Fruit fly (Drosophila melanogaster): Measurements from ENCODE around the gene Men.
A peak's percentile ranks its signal among the peaks of the same experiment; 100 is the strongest.
"Not testable (repeated sequence)": the region's sequence is repeated elsewhere in the genome, so short reads cannot be mapped to it uniquely, and the experiment has no call there.

The Men gene

DNA sequence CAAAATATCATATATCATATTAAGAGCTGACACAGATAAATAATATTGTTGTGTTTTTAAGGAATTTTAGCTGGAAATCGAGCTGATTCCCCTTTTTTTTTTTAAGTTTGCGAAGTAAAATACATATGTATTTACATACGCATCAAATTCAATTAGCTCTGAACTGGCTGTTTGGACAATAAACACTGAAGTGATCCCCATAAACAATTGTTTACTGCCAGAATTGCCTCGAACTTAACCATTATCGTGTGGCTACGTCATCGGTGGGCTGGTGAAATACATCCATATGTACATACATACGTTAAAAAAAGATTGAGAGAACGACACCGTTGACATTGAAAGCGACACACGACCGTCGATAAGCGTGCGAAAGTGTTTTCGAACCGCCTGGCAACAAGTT is 6.0 kb downstream of the Men start:
- TF ChIP-seq CG17806 (tag; optimal IDR thresholded peaks at IDR 0.05) (no peak), CG4496 (GFP tag; IDR thresholded peaks at IDR 0.05) (no peak), D1 (tag; optimal IDR thresholded peaks at IDR 0.05) (no peak), CG14655 (GFP tag; optimal IDR thresholded peaks at IDR 0.05) (no peak), gl (tag; optimal IDR thresholded peaks at IDR 0.05) (no peak), Snoo (tag; optimal IDR thresholded peaks at IDR 0.05) (no peak), CG12605 (GFP tag; IDR thresholded peaks at IDR 0.05) (no peak), CG34367 (tag; optimal IDR thresholded peaks at IDR 0.05) (no peak), CG9948 (tag; optimal IDR thresholded peaks at IDR 0.05) (no peak), CG10348 (GFP tag; IDR thresholded peaks at IDR 0.05) (no peak), CG8159 (tag; optimal IDR thresholded peaks at IDR 0.05) (no peak), rn (GFP tag; IDR thresholded peaks at IDR 0.05) (no peak), Pif1A (GFP tag; optimal IDR thresholded peaks at IDR 0.05) (no peak), fd96Ca (GFP tag; IDR thresholded peaks at IDR 0.05) (no peak), CG32121 (GFP tag; IDR thresholded peaks at IDR 0.05) (no peak), Ets98B (GFP tag; IDR thresholded peaks at IDR 0.05) (no peak)

DNA sequence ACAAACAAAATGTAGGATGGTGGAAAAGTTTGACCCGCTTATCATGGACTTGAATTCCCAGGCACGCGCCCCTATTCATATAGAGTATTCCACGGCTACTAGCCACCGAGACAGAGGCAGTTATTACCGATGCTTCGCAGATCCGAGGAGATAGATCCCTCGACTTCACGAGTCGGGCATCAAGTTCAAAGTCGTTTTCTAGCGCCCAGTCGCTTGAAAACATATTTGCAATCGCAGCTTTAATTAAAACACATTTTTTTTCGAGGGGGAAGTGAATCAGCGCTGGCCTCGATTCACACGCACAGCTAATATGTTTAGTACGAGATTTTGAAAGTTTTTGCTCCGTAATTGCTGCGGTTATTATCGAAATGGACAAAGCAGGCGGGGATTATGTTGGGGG is 7.0 kb downstream of the Men start:
- TF ChIP-seq CG4496 (GFP tag; IDR thresholded peaks at IDR 0.05) (0 out of 3 replicates have a peak, but pooled peaks have one; percentile 13), rn (GFP tag; IDR thresholded peaks at IDR 0.05) (no peak)

DNA sequence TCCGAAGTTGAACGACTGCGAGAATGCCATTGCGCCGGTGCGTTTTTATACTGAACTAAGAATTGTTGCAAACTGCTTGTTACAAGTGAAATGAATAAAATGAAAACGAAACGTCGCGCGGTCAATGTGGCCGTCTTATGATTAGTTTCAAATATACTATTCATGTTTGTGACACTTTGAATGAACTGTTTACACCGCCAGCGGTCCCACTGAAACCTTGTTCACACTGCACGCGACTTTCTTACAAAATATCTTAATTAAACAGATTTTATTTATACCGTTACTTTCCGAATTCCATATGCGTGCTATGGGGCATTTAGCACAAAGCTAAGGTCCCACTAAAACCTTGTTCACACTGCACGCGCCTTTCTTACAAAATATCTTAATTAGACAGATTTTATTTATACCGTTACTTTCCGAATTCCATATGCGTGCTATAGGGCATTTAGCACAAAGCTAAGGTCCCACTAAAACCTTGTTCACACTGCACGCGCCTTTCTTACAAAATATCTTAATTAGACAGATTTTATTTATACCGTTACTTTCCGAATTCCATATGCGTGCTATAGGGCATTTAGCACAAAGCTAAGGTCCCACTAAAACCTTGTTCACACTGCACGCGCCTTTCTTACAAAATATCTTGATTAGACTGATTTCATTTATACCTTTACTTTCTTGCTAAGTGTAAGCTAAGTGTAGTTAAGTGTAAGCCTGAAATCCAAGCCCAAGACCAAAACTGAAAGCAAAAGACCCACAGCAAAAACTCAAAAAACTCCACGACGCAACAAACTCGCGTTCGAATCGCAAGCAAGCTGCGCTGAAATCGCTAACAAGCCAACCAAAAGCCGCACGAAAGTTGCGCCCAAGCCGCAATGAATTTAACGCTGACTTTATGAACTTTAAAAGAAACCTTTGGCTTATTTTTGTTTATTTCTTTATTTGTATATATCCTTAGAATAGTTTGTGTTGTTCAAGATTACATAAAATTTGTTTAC is 9.8 kb downstream of the Men start, which contains the start of gene PolQ:
Gene PolQ (minus strand): TSS at position 122 of the 995 bp plus-strand sequence.
- TF ChIP-seq CG32121 (GFP tag; IDR thresholded peaks at IDR 0.05); CG8301 (tag; optimal IDR thresholded peaks at IDR 0.05); fd96Ca (GFP tag; IDR thresholded peaks at IDR 0.05): not testable (repeated sequence)

DNA sequence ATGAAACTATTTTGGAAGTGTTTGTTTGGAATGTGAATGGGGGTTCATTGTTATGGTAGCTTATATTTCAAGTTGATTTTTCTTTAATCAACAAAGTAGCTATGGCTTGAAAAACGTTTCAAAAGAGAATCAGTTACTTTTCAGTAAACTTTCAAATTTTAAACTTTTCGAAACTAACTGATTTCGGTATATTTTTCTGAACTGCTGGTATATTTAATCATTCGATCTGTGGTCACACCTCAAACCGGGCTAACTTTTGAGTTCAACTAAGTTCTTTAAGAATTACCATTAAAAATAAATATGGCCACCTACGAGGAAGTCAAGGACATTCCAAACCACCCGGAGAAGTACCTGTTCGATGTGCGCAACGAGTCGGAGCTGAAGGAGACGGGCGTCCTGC is 17.4 kb downstream of the Men start, which contains the start of gene CG12279:
Gene CG12279 (plus strand): TSS at position 234 of the 400 bp plus-strand sequence.
- TF ChIP-seq gl (tag; optimal IDR thresholded peaks at IDR 0.05) (no peak), rn (GFP tag; IDR thresholded peaks at IDR 0.05) (no peak), D1 (tag; optimal IDR thresholded peaks at IDR 0.05) (no peak), CG10348 (GFP tag; IDR thresholded peaks at IDR 0.05) (no peak), CG8301 (tag; optimal IDR thresholded peaks at IDR 0.05) (no peak), CG32121 (GFP tag; IDR thresholded peaks at IDR 0.05) (no peak)

DNA sequence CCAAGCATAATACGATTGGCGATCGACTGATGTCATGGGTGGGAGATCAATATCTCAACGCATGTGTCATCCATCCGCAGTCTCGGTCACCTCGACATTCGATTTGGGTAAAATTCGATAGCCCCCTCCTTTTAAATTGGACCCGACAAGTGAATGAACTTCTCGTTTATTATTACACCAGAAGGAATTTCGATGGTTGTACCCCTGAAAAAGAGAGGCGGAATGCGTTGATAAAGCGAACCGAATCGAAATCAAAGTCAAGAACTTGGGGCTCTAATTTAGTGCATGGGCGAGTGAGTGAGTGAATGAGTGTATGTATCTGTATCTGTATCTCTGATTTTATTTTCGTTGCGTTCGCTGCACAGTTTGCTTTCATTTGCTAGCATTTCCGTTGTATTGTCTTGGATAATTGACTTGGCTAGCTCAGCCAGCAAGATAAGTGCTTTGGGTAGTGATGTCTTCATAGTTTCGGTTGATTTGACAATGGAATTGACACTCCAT is 20.2 kb downstream of the Men start:
- no peak for TF ChIP-seq CG17806 (tag; optimal IDR thresholded peaks at IDR 0.05)

DNA sequence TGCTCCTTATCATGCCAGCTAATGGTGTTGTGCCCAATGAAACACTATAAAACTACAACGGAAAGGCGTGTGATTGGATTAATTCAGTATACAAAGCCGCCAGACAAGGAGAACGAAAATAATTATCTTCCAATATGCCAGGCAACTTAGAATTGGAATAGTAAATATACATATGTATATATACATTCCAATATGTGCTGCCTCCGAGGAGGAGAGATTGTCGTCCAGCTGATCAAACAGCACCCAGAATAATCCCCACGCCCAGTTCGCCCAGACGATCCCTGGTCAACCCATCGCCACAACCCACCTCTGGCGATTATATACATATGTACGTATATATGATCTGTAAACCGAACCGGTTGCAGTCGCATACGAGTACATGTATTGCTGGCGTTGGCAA is 21.0 kb downstream of the Men start:
- TF ChIP-seq fd96Ca (GFP tag; IDR thresholded peaks at IDR 0.05) (no peak), rn (GFP tag; IDR thresholded peaks at IDR 0.05) (no peak), EcR (GFP tag; optimal IDR thresholded peaks at IDR 0.05) (no peak), Ets98B (GFP tag; IDR thresholded peaks at IDR 0.05) (no peak), CG12605 (GFP tag; IDR thresholded peaks at IDR 0.05) (no peak), Pif1B (GFP tag; optimal IDR thresholded peaks at IDR 0.05) (no peak), CG14655 (GFP tag; optimal IDR thresholded peaks at IDR 0.05) (no peak), CG4496 (GFP tag; IDR thresholded peaks at IDR 0.05) (no peak), CG34367 (tag; optimal IDR thresholded peaks at IDR 0.05) (no peak), CG8301 (tag; optimal IDR thresholded peaks at IDR 0.05) (no peak), Snoo (tag; optimal IDR thresholded peaks at IDR 0.05) (no peak), CG32121 (GFP tag; IDR thresholded peaks at IDR 0.05) (no peak), CG8159 (tag; optimal IDR thresholded peaks at IDR 0.05) (no peak), CG13204 (GFP tag; optimal IDR thresholded peaks at IDR 0.05) (no peak), Pif1A (GFP tag; optimal IDR thresholded peaks at IDR 0.05) (no peak), gl (tag; optimal IDR thresholded peaks at IDR 0.05) (no peak), D1 (tag; optimal IDR thresholded peaks at IDR 0.05) (no peak), CG15710 (tag; optimal IDR thresholded peaks at IDR 0.05) (no peak)

DNA sequence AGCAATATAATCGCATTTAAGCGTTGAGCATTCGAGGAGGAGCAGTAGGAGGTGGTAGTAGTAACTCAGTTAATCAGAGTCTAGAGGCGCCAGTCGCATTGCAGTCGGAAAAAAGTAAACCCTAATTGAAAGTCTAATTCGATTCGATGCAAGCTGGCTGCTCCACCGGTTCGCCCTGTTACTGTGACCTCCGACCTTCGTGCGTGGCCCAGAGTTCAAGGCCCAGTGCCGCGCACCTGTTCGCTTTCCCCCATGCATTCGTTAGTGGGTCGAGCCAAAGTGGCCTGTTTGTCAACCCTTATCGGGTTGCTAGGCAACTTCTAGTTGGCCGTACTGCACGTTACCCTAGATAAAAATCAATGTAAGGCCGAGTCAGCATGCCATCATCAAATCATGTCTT is 21.8 kb downstream of the Men start:
- no peak for TF ChIP-seq Pif1B (GFP tag; optimal IDR thresholded peaks at IDR 0.05)
- TF ChIP-seq CG8159 (tag; optimal IDR thresholded peaks at IDR 0.05), result no peak
- TF ChIP-seq gl (tag; optimal IDR thresholded peaks at IDR 0.05), result no peak
- TF ChIP-seq fd96Ca (GFP tag; IDR thresholded peaks at IDR 0.05), result no peak
- no peak for TF ChIP-seq CG14655 (GFP tag; optimal IDR thresholded peaks at IDR 0.05)
- TF ChIP-seq Pif1A (GFP tag; optimal IDR thresholded peaks at IDR 0.05), result no peak
- no peak for TF ChIP-seq CG10348 (GFP tag; IDR thresholded peaks at IDR 0.05)
- TF ChIP-seq CG4496 (GFP tag; IDR thresholded peaks at IDR 0.05), result no peak
- TF ChIP-seq rn (GFP tag; IDR thresholded peaks at IDR 0.05), result no peak
- TF ChIP-seq Ets98B (GFP tag; IDR thresholded peaks at IDR 0.05), result no peak
- TF ChIP-seq CG12605 (GFP tag; IDR thresholded peaks at IDR 0.05), result no peak
- TF ChIP-seq CG17806 (tag; optimal IDR thresholded peaks at IDR 0.05), result no peak
- TF ChIP-seq CG9948 (tag; optimal IDR thresholded peaks at IDR 0.05), result no peak
- no peak for TF ChIP-seq CG13204 (GFP tag; optimal IDR thresholded peaks at IDR 0.05)
- TF ChIP-seq CG8301 (tag; optimal IDR thresholded peaks at IDR 0.05), result no peak
- no peak for TF ChIP-seq D1 (tag; optimal IDR thresholded peaks at IDR 0.05)

All from whole organism, pupa.